Worm (Caenorhabditis elegans): ENCODE results near the gene ZC132.11.
A peak's percentile ranks its signal among the peaks of the same experiment; 100 is the strongest.

The ZC132.11 gene

DNA sequence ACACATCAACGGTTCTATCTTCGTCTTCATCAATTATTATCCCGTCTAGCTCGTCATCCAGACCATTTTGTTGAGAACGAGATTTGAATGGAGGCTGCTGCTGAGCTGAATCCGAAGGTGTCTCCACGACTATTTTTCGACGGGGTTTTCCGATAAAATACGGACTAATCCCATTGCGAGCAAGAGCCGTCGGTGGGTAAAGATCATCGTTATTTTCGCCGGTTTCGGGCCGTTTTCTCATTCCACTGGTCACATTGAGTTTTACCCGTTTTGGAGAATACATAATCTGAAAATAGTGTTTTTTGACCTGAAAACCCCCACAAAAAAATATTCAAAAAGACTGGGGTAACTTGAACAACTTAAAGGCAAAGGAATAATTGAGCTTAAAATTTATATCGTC is 47.2 kb upstream of the ZC132.11 start, which contains the start of gene figl-1 (continued):
- TF ChIP-seq aptf-2 (GFP tag; conservative IDR thresholded peaks at IDR 0.05) = no peak
- TF ChIP-seq ceh-100 (GFP tag; IDR thresholded peaks at IDR 0.05) = no peak

DNA sequence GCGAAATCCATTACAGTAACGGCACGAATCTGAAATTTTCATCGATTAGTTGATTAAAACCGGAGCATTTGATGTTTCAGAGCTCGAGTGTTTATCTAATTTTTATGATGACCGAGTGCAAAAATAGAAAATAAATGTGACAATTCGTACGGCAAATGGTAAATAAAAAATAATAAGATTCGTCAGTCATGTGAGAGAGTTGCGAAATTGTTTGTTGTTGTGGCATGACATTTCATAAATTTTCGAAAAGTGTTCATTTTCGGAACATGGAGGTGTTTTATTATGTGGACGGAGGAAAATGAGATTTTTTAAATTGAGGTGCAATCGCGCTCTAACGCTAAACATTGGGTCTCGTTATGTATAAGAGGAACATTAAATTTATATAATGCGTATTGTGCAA is 43.3 kb upstream of the ZC132.11 start:
- TF ChIP-seq ekl-4 (GFP tag; IDR thresholded peaks at IDR 0.05) (no peak), cebp-1 (GFP tag; IDR thresholded peaks at IDR 0.05) (peak; percentile 72; the same call in 1 of the 2 replicates), cebp-1 (tag; optimal IDR thresholded peaks at IDR 0.05) (peak; percentile 88)

DNA sequence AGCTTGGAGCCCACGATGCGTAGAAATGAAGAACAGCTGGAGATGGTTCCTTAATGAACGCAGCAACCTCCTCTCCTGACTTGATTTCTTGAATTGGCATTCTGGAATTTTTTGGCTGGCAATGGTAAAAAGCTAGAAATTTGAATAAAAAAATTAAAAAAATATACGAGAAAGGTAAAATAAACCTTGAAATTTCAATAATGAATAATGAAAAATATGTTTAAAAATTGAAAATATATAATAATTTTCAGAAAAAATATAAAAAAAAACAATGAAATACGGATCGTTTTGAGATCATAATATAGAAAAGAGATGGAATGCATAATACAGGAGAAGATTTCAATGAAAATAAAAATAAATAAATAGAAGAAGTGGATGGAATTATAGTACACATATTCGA is 42.7 kb upstream of the ZC132.11 start, which contains the start of gene glrx-3:
Gene glrx-3, minus strand, starts transcription at position 101 of the 400 bp plus-strand sequence.
- TF ChIP-seq madf-6 (GFP tag; IDR thresholded peaks at IDR 0.05) = 0 out of 2 replicates have a peak, but pooled peaks have one; percentile 26
- TF ChIP-seq mcd-1 (GFP tag; IDR thresholded peaks at IDR 0.05) = peak; percentile 17; the same call in 1 of the 2 replicates
- TF ChIP-seq F52B5.7 (tag; optimal IDR thresholded peaks at IDR 0.05) = peak; percentile 33
- TF ChIP-seq madf-10 (tag; optimal IDR thresholded peaks at IDR 0.05) = no peak

DNA sequence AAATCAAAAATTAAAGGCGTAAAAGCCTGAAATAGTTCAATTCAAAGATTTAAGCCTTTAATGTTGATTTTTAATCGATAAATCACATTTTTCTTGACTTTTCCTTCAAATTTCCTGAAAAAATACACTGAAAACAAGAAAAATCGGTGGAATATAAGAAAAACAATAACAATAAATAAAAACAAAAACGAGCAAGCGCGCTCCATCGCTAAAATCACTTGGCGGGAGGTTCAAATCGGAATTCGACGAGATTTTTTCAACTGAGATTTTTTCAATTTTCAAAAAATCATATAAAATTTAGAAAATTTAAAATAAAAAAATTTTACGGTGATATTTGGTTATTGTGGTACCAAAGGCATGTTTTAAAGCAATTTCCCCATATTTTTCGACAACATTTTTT is 41.0 kb upstream of the ZC132.11 start:
- TF ChIP-seq sea-2 (GFP tag; IDR thresholded peaks at IDR 0.05) = no peak
- no peak for TF ChIP-seq unc-62 (GFP tag; optimal IDR thresholded peaks at IDR 0.05)
- no peak for TF ChIP-seq lag-1 (GFP tag; IDR thresholded peaks at IDR 0.05)
- TF ChIP-seq nhr-90 (tag; optimal IDR thresholded peaks at IDR 0.05) = no peak
- TF ChIP-seq lin-35 (GFP tag; optimal IDR thresholded peaks at IDR 0.05) = peak in 1 of 3 experiments; percentile 39
- TF ChIP-seq ceh-40 (GFP tag; IDR thresholded peaks at IDR 0.05) = no peak
- no peak for TF ChIP-seq rpc-1 (optimal IDR thresholded peaks at IDR 0.05)
- TF ChIP-seq rpc-1 (tag; optimal IDR thresholded peaks at IDR 0.05) = no peak
- no peak for TF ChIP-seq dpff-1 (tag; optimal IDR thresholded peaks at IDR 0.05)
- TF ChIP-seq ccch-3 (GFP tag; optimal IDR thresholded peaks at IDR 0.05) = no peak
- no peak for TF ChIP-seq F23B12.7 (tag; optimal IDR thresholded peaks at IDR 0.05; ENCODE audit: insufficient read depth)
- TF ChIP-seq mcd-1 (GFP tag; IDR thresholded peaks at IDR 0.05) = peak; percentile 47
- TF ChIP-seq let-526 (GFP tag; IDR thresholded peaks at IDR 0.05) = no peak
- TF ChIP-seq ztf-18 (tag; optimal IDR thresholded peaks at IDR 0.05) = no peak
- no peak for TF ChIP-seq rec-8 (tag; optimal IDR thresholded peaks at IDR 0.05)
- no peak for TF ChIP-seq attf-3 (GFP tag; conservative IDR thresholded peaks at IDR 0.05)
- TF ChIP-seq aptf-2 (GFP tag; conservative IDR thresholded peaks at IDR 0.05) = no peak
- TF ChIP-seq ztf-26 (tag; optimal IDR thresholded peaks at IDR 0.05) = no peak

DNA sequence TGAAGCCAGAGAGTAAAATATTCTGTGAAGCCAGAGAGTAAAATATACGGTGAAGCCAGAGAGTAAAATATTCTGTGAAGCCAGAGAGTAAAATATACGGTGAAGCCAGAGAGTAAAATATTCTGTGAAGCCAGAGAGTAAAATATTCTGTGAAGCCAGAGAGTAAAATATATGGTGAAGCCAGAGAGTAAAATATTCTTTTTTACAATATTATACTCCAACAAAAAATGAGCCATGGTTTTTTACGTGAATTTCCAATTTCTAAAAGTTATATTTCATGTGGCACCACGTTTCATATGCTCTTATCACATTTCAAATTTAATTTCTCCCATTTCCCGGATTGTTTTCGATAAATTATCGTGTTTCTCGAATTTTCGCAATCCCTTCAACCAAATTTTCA is 38.0 kb upstream of the ZC132.11 start, which contains the start of gene irld-1:
Gene irld-1, plus strand, starts transcription at position 301 of the 400 bp plus-strand sequence.
- peak; percentile 85 for TF ChIP-seq egrh-3 (GFP tag; IDR thresholded peaks at IDR 0.05)

DNA sequence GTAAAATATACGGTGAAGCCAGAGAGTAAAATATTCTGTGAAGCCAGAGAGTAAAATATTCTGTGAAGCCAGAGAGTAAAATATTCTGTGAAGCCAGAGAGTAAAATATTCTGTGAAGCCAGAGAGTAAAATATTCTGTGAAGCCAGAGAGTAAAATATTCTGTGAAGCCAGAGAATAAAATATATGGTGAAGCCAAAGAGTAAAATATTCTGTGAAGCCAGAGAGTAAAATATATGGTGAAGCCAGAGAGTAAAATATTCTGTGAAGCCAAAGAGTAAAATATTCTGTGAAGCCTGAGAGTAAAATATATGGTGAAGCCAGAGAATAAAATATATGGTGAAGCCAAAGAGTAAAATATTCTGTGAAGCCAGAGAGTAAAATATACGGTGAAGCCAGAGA is 37.2 kb upstream of the ZC132.11 start:
- TF ChIP-seq Y53F4B.3 (GFP tag; IDR thresholded peaks at IDR 0.05) = peak; percentile 62; the same call in 1 of the 2 replicates
- TF ChIP-seq egrh-3 (GFP tag; IDR thresholded peaks at IDR 0.05) = peak; percentile 92

DNA sequence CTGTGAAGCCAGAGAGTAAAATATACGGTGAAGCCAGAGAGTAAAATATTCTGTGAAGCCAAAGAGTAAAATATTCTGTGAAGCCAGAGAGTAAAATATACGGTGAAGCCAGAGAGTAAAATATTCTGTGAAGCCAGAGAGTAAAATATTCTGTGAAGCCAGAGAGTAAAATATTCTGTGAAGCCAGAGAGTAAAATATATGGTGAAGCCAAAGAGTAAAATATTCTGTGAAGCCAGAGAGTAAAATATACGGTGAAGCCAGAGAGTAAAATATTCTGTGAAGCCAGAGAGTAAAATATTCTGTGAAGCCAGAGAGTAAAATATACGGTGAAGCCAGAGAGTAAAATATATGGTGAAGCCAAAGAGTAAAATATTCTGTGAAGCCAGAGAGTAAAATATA is 35.7 kb upstream of the ZC132.11 start:
- peak; percentile 61; the same call in 1 of the 2 replicates for TF ChIP-seq Y53F4B.3 (GFP tag; IDR thresholded peaks at IDR 0.05)
- TF ChIP-seq egrh-3 (GFP tag; IDR thresholded peaks at IDR 0.05) = peak; percentile 92

DNA sequence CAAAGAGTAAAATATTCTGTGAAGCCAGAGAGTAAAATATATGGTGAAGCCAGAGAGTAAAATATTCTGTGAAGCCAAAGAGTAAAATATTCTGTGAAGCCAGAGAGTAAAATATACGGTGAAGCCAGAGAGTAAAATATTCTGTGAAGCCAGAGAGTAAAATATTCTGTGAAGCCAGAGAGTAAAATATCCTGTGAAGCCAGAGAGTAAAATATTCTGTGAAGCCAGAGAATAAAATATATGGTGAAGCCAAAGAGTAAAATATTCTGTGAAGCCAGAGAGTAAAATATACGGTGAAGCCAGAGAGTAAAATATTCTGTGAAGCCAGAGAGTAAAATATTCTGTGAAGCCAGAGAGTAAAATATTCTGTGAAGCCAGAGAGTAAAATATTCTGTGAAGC is 35.0 kb upstream of the ZC132.11 start:
- TF ChIP-seq Y53F4B.3 (GFP tag; IDR thresholded peaks at IDR 0.05) (peak; percentile 74; the same call in 1 of the 2 replicates), egrh-3 (GFP tag; IDR thresholded peaks at IDR 0.05) (peak; percentile 96)

Measured in whole organism, young adult.